Fruit fly (Drosophila melanogaster) whole organism: Measurements from ENCODE around the gene CG11588.

Source experiments
- Dll ChIP-seq: fragments of >200 bp; optimal IDR thresholded peaks from 2 replicates; lab custom pipeline; 2017
- EcR ChIP-seq, 2 experiments: fragments of >200 bp; optimal IDR thresholded peaks; 2 replicates each; lab custom pipeline; 2017; ENCODE audit warnings: missing biosample characterization in 2 of 2, missing genetic modification characterization in 2 of 2, missing genetic modification reagents in 2 of 2
- pan ChIP-seq: fragments of >200 bp; optimal IDR thresholded peaks from 2 replicates; lab custom pipeline; 2017
- psq ChIP-seq: fragments of >200 bp; optimal IDR thresholded peaks from 2 replicates; lab custom pipeline; 2017

DNA sequence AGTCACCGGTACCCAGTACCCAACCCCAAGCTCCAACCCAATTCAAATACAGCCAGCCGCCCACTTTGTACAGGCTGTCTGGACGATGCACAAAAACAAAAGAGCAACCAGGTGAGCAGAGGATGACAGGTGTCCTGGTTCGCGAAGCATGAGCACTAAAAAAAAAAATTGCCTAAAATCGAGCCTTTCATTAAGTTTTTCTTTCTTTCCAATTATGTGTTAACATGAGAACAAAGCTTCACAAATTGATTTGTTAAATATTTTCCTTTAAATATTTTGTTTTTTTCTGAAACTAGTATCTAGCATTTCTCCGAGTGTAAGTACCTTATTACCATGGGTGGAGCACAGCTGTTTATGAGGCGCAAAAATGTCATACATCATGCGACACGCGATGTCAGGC is 46.6 kb upstream of the CG11588 start:
- no peak for TF ChIP-seq Dll (lab: Kevin White, UChicago)
- no peak for TF ChIP-seq EcR (GFP tag; optimal IDR thresholded peaks at IDR 0.05; lab: Kevin White, UChicago)
- no peak for TF ChIP-seq psq (lab: Kevin White, UChicago)
- TF ChIP-seq pan (lab: Kevin White, UChicago), result no peak
